Worm (Caenorhabditis elegans) whole organism, midembryonic: ENCODE measurements around the gene znf-706.

ENCODE experiments used
- T22C8.4 ChIP-seq: fragments of 200-800 bp; sonication (Bioruptor generic); IDR thresholded peaks from 2 replicates; pipeline ENCODE4 v1.3.6; 2022; ENCODE audit warnings: missing genetic modification characterization, missing compliant biosample characterization
- cog-1 ChIP-seq: sonication (generic microtip); optimal IDR thresholded peaks from 2 replicates; lab custom pipeline; 2016; ENCODE audit warnings: missing genetic modification characterization, missing compliant biosample characterization
- flt-1 ChIP-seq: fragments of 200-800 bp; sonication (Bioruptor generic); IDR thresholded peaks from 2 replicates; pipeline ENCODE4 v1.3.6; 2022; ENCODE audit warnings: missing genetic modification characterization, missing compliant biosample characterization
- klf-2 ChIP-seq: fragments of 200-800 bp; sonication (Bioruptor generic); conservative IDR thresholded peaks from 2 replicates; pipeline ENCODE4 v1.3.6; 2022; ENCODE audit warnings: missing genetic modification reagents, missing genetic modification characterization, missing compliant biosample characterization
- med-1 ChIP-seq: sonication (generic microtip); optimal IDR thresholded peaks from 2 replicates; lab custom pipeline; 2017; ENCODE audit warnings: missing genetic modification characterization, mild to moderate bottlenecking, missing compliant biosample characterization, antibody characterized with exemption, missing genetic modification reagents; ENCODE audit not compliant: insufficient read depth
- ref-1 ChIP-seq: fragments of 200-800 bp; sonication (Bioruptor generic); conservative IDR thresholded peaks from 2 replicates; pipeline ENCODE4 v1.3.6; 2022; ENCODE audit warnings: missing genetic modification reagents, missing genetic modification characterization, missing compliant biosample characterization
- tab-1 ChIP-seq: fragments of 200-800 bp; sonication (Bioruptor generic); IDR thresholded peaks from 2 replicates; pipeline ENCODE4 v1.3.6; 2022; ENCODE audit warnings: missing genetic modification characterization, missing compliant biosample characterization

DNA sequence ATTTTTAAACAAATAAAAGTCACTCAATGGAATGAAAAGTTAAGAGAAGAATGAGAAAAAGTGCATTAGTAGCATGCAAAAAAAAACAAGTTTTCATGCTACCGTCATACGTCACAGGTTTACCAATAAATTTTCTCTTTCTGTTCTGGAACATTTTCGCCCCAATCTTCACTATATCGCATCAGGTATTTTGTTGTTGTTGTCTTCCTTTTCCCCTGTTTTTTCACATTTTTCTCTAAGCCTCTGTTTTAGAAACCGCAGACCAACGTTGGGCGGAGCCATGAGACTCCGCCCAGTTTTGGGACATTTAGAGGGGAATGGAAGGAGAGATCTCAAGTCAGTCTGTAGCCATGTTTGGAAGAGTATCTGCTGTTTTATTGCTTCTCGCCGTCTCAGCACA, 7.7 kb downstream of the znf-706 start, which contains the start of gene msa-1:
- TF ChIP-seq tab-1 (GFP tag; lab: Robert Waterston, UW): no peak
- no peak for TF ChIP-seq cog-1 (tag; lab: Kevin White, UChicago)
- no peak for TF ChIP-seq ref-1
- TF ChIP-seq flt-1 (GFP tag; lab: Robert Waterston, UW): no peak
- TF ChIP-seq klf-2 (GFP tag; lab: Robert Waterston, UW): no peak
- no peak for TF ChIP-seq T22C8.4
- TF ChIP-seq med-1 (GFP tag; lab: Kevin White, UChicago): no peak
